Fruit fly (Drosophila melanogaster): ENCODE measurements around the gene RasGAP1.

The RasGAP1 gene

dm6 chr3L:9854583-9855519, at the start of gene RasGAP1 (continued):
- TF ChIP-seq esg (GFP tag; conservative IDR thresholded peaks at IDR 0.05) (no peak), aop (GFP tag; IDR thresholded peaks at IDR 0.05) (no peak), CG7357 (GFP tag; IDR thresholded peaks at IDR 0.05) (no peak), Antp (GFP tag; optimal IDR thresholded peaks at IDR 0.05) (no peak), NK7.1 (GFP tag; optimal IDR thresholded peaks at IDR 0.05) (no peak), CG3281 (GFP tag; optimal IDR thresholded peaks at IDR 0.05) (no peak), CG4854 (GFP tag; optimal IDR thresholded peaks at IDR 0.05) (no peak), ems (GFP tag; optimal IDR thresholded peaks at IDR 0.05) (no peak), dmrt99B (tag; optimal IDR thresholded peaks at IDR 0.05) (no peak), hb (GFP tag; IDR thresholded peaks at IDR 0.05; ENCODE audit: partially characterized antibody) (no peak), CG18476 (GFP tag; optimal IDR thresholded peaks at IDR 0.05) (no peak), CG1602 (GFP tag; optimal IDR thresholded peaks at IDR 0.05) (no peak), CG4424 (GFP tag; optimal IDR thresholded peaks at IDR 0.05) (no peak), CG3847 (GFP tag; IDR thresholded peaks at IDR 0.05) (no peak), MBD-R2 (GFP tag; IDR thresholded peaks at IDR 0.05) (peak; percentile 24; the same call in 1 of the 2 replicates), CG17802 (tag; optimal IDR thresholded peaks at IDR 0.05) (peak; percentile 11), Oli (tag; optimal IDR thresholded peaks at IDR 0.05) (no peak), tgo (GFP tag; IDR thresholded peaks at IDR 0.05) (no peak), CG10654 (GFP tag; optimal IDR thresholded peaks at IDR 0.05) (no peak), Nf-YB (GFP tag; optimal IDR thresholded peaks at IDR 0.05) (no peak), CkIIα-i1 (GFP tag; IDR thresholded peaks at IDR 0.05) (no peak), hkb (optimal IDR thresholded peaks at IDR 0.05) (no peak), hkb (GFP tag; IDR thresholded peaks at IDR 0.05) (no peak), Ssrp (tag; optimal IDR thresholded peaks at IDR 0.05) (no peak), CG13424 (tag; optimal IDR thresholded peaks at IDR 0.05) (no peak), ind (GFP tag; optimal IDR thresholded peaks at IDR 0.05) (no peak), crc (GFP tag; optimal IDR thresholded peaks at IDR 0.05) (peak; percentile 7), CG18011 (GFP tag; optimal IDR thresholded peaks at IDR 0.05) (peak; percentile 98), eyg (GFP tag; optimal IDR thresholded peaks at IDR 0.05) (no peak), CG18262 (tag; optimal IDR thresholded peaks at IDR 0.05) (no peak), shn (GFP tag; optimal IDR thresholded peaks at IDR 0.05) (peak; percentile 11), MTF-1 (GFP tag; optimal IDR thresholded peaks at IDR 0.05; ENCODE audit: borderline replicate concordance) (peak; percentile 13), Dip3 (GFP tag; optimal IDR thresholded peaks at IDR 0.05) (no peak), CG7786 (GFP tag; optimal IDR thresholded peaks at IDR 0.05) (no peak), CG13296 (GFP tag; optimal IDR thresholded peaks at IDR 0.05) (no peak), p53 (GFP tag; optimal IDR thresholded peaks at IDR 0.05) (no peak), CG10979 (tag; optimal IDR thresholded peaks at IDR 0.05) (no peak), CG9797 (GFP tag; optimal IDR thresholded peaks at IDR 0.05) (peak; percentile 85), gro (GFP tag; optimal IDR thresholded peaks at IDR 0.05) (peak; percentile 33), Oaz (GFP tag; IDR thresholded peaks at IDR 0.05) (no peak), CG1529 (GFP tag; optimal IDR thresholded peaks at IDR 0.05) (no peak), Lpt (GFP tag; optimal IDR thresholded peaks at IDR 0.05) (no peak), CG14050 (GFP tag; IDR thresholded peaks at IDR 0.05) (no peak), CG11093 (GFP tag; IDR thresholded peaks at IDR 0.05) (no peak), wek (GFP tag; optimal IDR thresholded peaks at IDR 0.05) (no peak), twi (tag; optimal IDR thresholded peaks at IDR 0.05) (no peak), CG2120 (GFP tag; optimal IDR thresholded peaks at IDR 0.05) (no peak), tio (GFP tag; optimal IDR thresholded peaks at IDR 0.05) (no peak), Sry-δ (GFP tag; optimal IDR thresholded peaks at IDR 0.05) (peak; percentile 36), CG14965 (GFP tag; optimal IDR thresholded peaks at IDR 0.05; ENCODE audit: borderline replicate concordance) (no peak)

Data from whole organism, embryonic.